Fruit fly (Drosophila melanogaster) whole organism, embryonic: ENCODE data around the gene Gycalpha99B.

Source experiments
- Abd-B ChIP-seq: fragments of 200-800 bp; sonication (Bioruptor generic); optimal IDR thresholded peaks from 2 replicates; lab custom pipeline; 2018; ENCODE audit warnings: missing biosample characterization, mild to moderate bottlenecking, missing genetic modification characterization, moderate library complexity
- Blimp-1 ChIP-seq: fragments of 200-800 bp; sonication (Bioruptor generic); optimal IDR thresholded peaks from 3 replicates; lab custom pipeline; 2018; ENCODE audit warnings: missing biosample characterization, missing genetic modification characterization, mild to moderate bottlenecking, moderate library complexity, missing genetic modification reagents
- Bteb2 ChIP-seq: fragments of 200-800 bp; sonication (Bioruptor generic); optimal IDR thresholded peaks from 2 replicates; lab custom pipeline; 2016; ENCODE audit warnings: missing biosample characterization, missing genetic modification characterization
- CG10321 ChIP-seq: fragments of 200-800 bp; sonication (Bioruptor generic); IDR thresholded peaks from 2 replicates; pipeline ENCODE4 v1.3.6; 2022; ENCODE audit warnings: missing biosample characterization, missing genetic modification characterization
- CG11093 ChIP-seq: fragments of 200-800 bp; sonication (Bioruptor generic); IDR thresholded peaks from 3 replicates; pipeline ENCODE4 v1.3.6; 2022; ENCODE audit warnings: missing biosample characterization, missing genetic modification characterization
- CG12104 ChIP-seq: fragments of 200-800 bp; sonication (Bioruptor generic); optimal IDR thresholded peaks from 3 replicates; lab custom pipeline; 2016; ENCODE audit warnings: missing biosample characterization, missing genetic modification characterization
- CG12769 ChIP-seq: fragments of 200-800 bp; sonication (Bioruptor generic); optimal IDR thresholded peaks from 2 replicates; lab custom pipeline; 2019; ENCODE audit warnings: missing biosample characterization, mild to moderate bottlenecking, missing genetic modification characterization, moderate library complexity
- CG13123 ChIP-seq: fragments of 200-800 bp; sonication (Bioruptor generic); optimal IDR thresholded peaks from 2 replicates; lab custom pipeline; 2016; ENCODE audit warnings: missing biosample characterization, missing genetic modification characterization
- CG14965 ChIP-seq: fragments of 200-800 bp; sonication (Bioruptor generic); optimal IDR thresholded peaks from 2 replicates; lab custom pipeline; 2016; ENCODE audit warnings: missing biosample characterization, missing genetic modification characterization, borderline replicate concordance
- CG17385 ChIP-seq: fragments of 200-800 bp; sonication (Bioruptor generic); optimal IDR thresholded peaks from 3 replicates; lab custom pipeline; 2018; ENCODE audit warnings: missing biosample characterization, mild to moderate bottlenecking, missing genetic modification characterization
- CG1792 ChIP-seq: fragments of 200-800 bp; sonication (Bioruptor generic); optimal IDR thresholded peaks from 2 replicates; lab custom pipeline; 2016; ENCODE audit warnings: missing biosample characterization, missing genetic modification characterization
- CG2120 ChIP-seq: fragments of 200-800 bp; sonication (Bioruptor generic); optimal IDR thresholded peaks from 3 replicates; lab custom pipeline; 2016; ENCODE audit warnings: missing biosample characterization, missing genetic modification characterization
- CG2712 ChIP-seq: fragments of 200-800 bp; optimal IDR thresholded peaks from 3 replicates; lab custom pipeline; 2019; ENCODE audit warnings: missing biosample characterization, mild to moderate bottlenecking, missing genetic modification characterization, moderate library complexity
- CG31365 ChIP-seq: fragments of 200-800 bp; sonication (Bioruptor generic); optimal IDR thresholded peaks from 2 replicates; lab custom pipeline; 2018; ENCODE audit warnings: missing biosample characterization, mild to moderate bottlenecking, missing genetic modification characterization
- CG3838 ChIP-seq: fragments of 200-800 bp; sonication (Bioruptor generic); optimal IDR thresholded peaks from 3 replicates; lab custom pipeline; 2016; ENCODE audit warnings: missing biosample characterization, missing genetic modification characterization
- CG3995 ChIP-seq: fragments of 200-800 bp; sonication (Bioruptor generic); optimal IDR thresholded peaks from 3 replicates; lab custom pipeline; 2016; ENCODE audit warnings: missing biosample characterization, missing genetic modification characterization
- CG6175 ChIP-seq: fragments of 200-800 bp; sonication (Bioruptor generic); IDR thresholded peaks from 3 replicates; pipeline ENCODE4 v1.3.6; 2022; ENCODE audit warnings: missing biosample characterization, missing genetic modification characterization
- CG6272 ChIP-seq: fragments of 200-800 bp; sonication (Bioruptor generic); IDR thresholded peaks from 2 replicates; pipeline ENCODE4 v1.3.6; 2022; ENCODE audit warnings: missing biosample characterization, missing genetic modification characterization
- CG7786 ChIP-seq: fragments of 200-800 bp; sonication (Bioruptor generic); optimal IDR thresholded peaks from 2 replicates; lab custom pipeline; 2016; ENCODE audit warnings: missing biosample characterization, missing genetic modification characterization
- CG7963 ChIP-seq: fragments of 200-800 bp; sonication (Bioruptor generic); IDR thresholded peaks from 3 replicates; pipeline ENCODE4 v1.3.6; 2022; ENCODE audit warnings: missing biosample characterization, missing genetic modification characterization; ENCODE audit not compliant: partially characterized antibody
- CG9609 ChIP-seq: fragments of 200-800 bp; sonication (Bioruptor generic); optimal IDR thresholded peaks from 3 replicates; lab custom pipeline; 2016; ENCODE audit warnings: missing biosample characterization, missing genetic modification characterization
- CG9727 ChIP-seq: fragments of 200-800 bp; sonication (Bioruptor generic); optimal IDR thresholded peaks from 3 replicates; lab custom pipeline; 2017; ENCODE audit warnings: missing biosample characterization, mild to moderate bottlenecking, missing genetic modification characterization
- CoRest ChIP-seq: fragments of 200-800 bp; sonication (Bioruptor generic); optimal IDR thresholded peaks from 3 replicates; lab custom pipeline; 2018; ENCODE audit warnings: missing biosample characterization, mild to moderate bottlenecking, missing genetic modification characterization, moderate library complexity
- Dad ChIP-seq: fragments of 200-800 bp; sonication (Bioruptor generic); optimal IDR thresholded peaks from 3 replicates; lab custom pipeline; 2016; ENCODE audit warnings: missing biosample characterization, missing genetic modification characterization
- Deaf1 ChIP-seq: fragments of 200-800 bp; optimal IDR thresholded peaks from 3 replicates; lab custom pipeline; 2019; ENCODE audit warnings: missing biosample characterization, mild to moderate bottlenecking, missing genetic modification characterization, moderate library complexity
- Dll ChIP-seq: fragments of 200-800 bp; sonication (Bioruptor generic); IDR thresholded peaks from 4 replicates; pipeline ENCODE4 v1.3.6; 2022; ENCODE audit warnings: missing biosample characterization, missing genetic modification characterization; ENCODE audit not compliant: partially characterized antibody
- Dref ChIP-seq: fragments of 200-800 bp; sonication (Bioruptor generic); IDR thresholded peaks from 2 replicates; pipeline ENCODE4 v1.3.6; 2022; ENCODE audit warnings: missing biosample characterization, missing genetic modification characterization
- Hmr ChIP-seq: fragments of 200-800 bp; sonication (Bioruptor generic); optimal IDR thresholded peaks from 3 replicates; lab custom pipeline; 2017; ENCODE audit warnings: mild to moderate bottlenecking, missing biosample characterization, missing genetic modification reagents, missing genetic modification characterization
- Hr39 ChIP-seq: fragments of >200 bp; optimal IDR thresholded peaks from 2 replicates; lab custom pipeline; 2017
- Kr ChIP-seq: fragments of 200-800 bp; sonication (Bioruptor generic); optimal IDR thresholded peaks from 2 replicates; lab custom pipeline; 2017; ENCODE audit warnings: missing biosample characterization, mild to moderate bottlenecking, missing genetic modification characterization
- MESR4 ChIP-seq: fragments of 200-800 bp; sonication (Bioruptor generic); optimal IDR thresholded peaks from 2 replicates; lab custom pipeline; 2018; ENCODE audit warnings: missing biosample characterization, mild to moderate bottlenecking, missing genetic modification characterization, moderate library complexity
- NC2α ChIP-seq: fragments of 200-800 bp; sonication (Bioruptor generic); optimal IDR thresholded peaks from 2 replicates; lab custom pipeline; 2016; ENCODE audit warnings: missing biosample characterization, missing genetic modification characterization
- NFAT ChIP-seq: fragments of 200-800 bp; sonication (Bioruptor generic); IDR thresholded peaks from 2 replicates; pipeline ENCODE4 v1.3.6; 2022; ENCODE audit warnings: missing biosample characterization, missing genetic modification characterization
- Nf-YA ChIP-seq: fragments of 200-800 bp; sonication (Bioruptor generic); IDR thresholded peaks from 2 replicates; pipeline ENCODE4 v1.3.6; 2022; ENCODE audit warnings: missing biosample characterization, missing genetic modification characterization
- Rfx ChIP-seq: fragments of 200-800 bp; sonication (Bioruptor generic); IDR thresholded peaks from 2 replicates; pipeline ENCODE4 v1.3.6; 2022; ENCODE audit warnings: missing biosample characterization, missing genetic modification characterization
- Six4 ChIP-seq: fragments of 200-800 bp; sonication (Bioruptor generic); optimal IDR thresholded peaks from 2 replicates; lab custom pipeline; 2016; ENCODE audit warnings: missing biosample characterization, missing genetic modification characterization
- Spps ChIP-seq: fragments of 200-800 bp; sonication (Bioruptor generic); optimal IDR thresholded peaks from 2 replicates; lab custom pipeline; 2018; ENCODE audit warnings: missing biosample characterization, mild to moderate bottlenecking, missing genetic modification characterization
- br ChIP-seq: fragments of >200 bp; optimal IDR thresholded peaks from 2 replicates; lab custom pipeline; 2017
- chinmo ChIP-seq: fragments of 200-800 bp; sonication (Bioruptor generic); IDR thresholded peaks from 4 replicates; pipeline ENCODE4 v1.3.6; 2022; ENCODE audit warnings: missing biosample characterization, missing genetic modification characterization; ENCODE audit not compliant: partially characterized antibody
- gfzf ChIP-seq: fragments of 200-800 bp; sonication (Bioruptor generic); optimal IDR thresholded peaks from 2 replicates; lab custom pipeline; 2016; ENCODE audit warnings: missing biosample characterization, mild to moderate bottlenecking, missing genetic modification characterization, moderate library complexity
- gt ChIP-seq: fragments of 200-800 bp; sonication (Bioruptor generic); IDR thresholded peaks from 2 replicates; pipeline ENCODE4 v1.3.6; 2022; ENCODE audit warnings: missing biosample characterization, missing genetic modification characterization
- kay ChIP-seq: fragments of 200-800 bp; sonication (Bioruptor generic); optimal IDR thresholded peaks from 2 replicates; lab custom pipeline; 2016; ENCODE audit warnings: missing biosample characterization, missing genetic modification characterization
- maf-S ChIP-seq: fragments of 200-800 bp; sonication (Bioruptor generic); optimal IDR thresholded peaks from 2 replicates; lab custom pipeline; 2016; ENCODE audit warnings: missing biosample characterization, missing genetic modification characterization
- otp ChIP-seq: fragments of 200-800 bp; sonication (Bioruptor generic); IDR thresholded peaks from 3 replicates; pipeline ENCODE4, ENCODE4 v1.3.6; 2022; ENCODE audit warnings: missing biosample characterization, missing genetic modification characterization
- prd ChIP-seq, 3 experiments: fragments of >200 bp in 2 of 3; fragments of 200-800 bp in 1 of 3; sonication (Bioruptor generic) in 1 of 3; optimal IDR thresholded peaks in 2 of 3; IDR thresholded peaks in 1 of 3; 2 replicates in 2 of 3; 3 replicates in 1 of 3; pipeline versions ENCODE4 v1.3.6 to Lab custom; 2017 to 2022; ENCODE audit warnings: missing biosample characterization in 1 of 3, missing genetic modification characterization in 1 of 3
- row ChIP-seq: fragments of 200-800 bp; sonication (Bioruptor generic); IDR thresholded peaks from 3 replicates; pipeline ENCODE4 v1.3.6; 2022; ENCODE audit warnings: missing biosample characterization, missing genetic modification characterization
- sens-2 ChIP-seq: fragments of 200-800 bp; sonication (Bioruptor generic); IDR thresholded peaks from 2 replicates; pipeline ENCODE4 v1.3.6; 2022; ENCODE audit warnings: missing biosample characterization, missing genetic modification characterization
- seq ChIP-seq: fragments of 200-800 bp; sonication (Bioruptor generic); IDR thresholded peaks from 2 replicates; pipeline ENCODE4 v1.3.6; 2022; ENCODE audit warnings: missing biosample characterization, missing genetic modification characterization
- so ChIP-seq: fragments of 200-800 bp; sonication (Bioruptor generic); IDR thresholded peaks from 3 replicates; pipeline ENCODE4 v1.3.6; 2022; ENCODE audit warnings: missing biosample characterization, missing genetic modification characterization
- sug ChIP-seq: fragments of 200-800 bp; optimal IDR thresholded peaks from 2 replicates; lab custom pipeline; 2019; ENCODE audit warnings: missing biosample characterization, mild to moderate bottlenecking, missing genetic modification characterization, moderate library complexity
- tup ChIP-seq: fragments of 200-800 bp; sonication (Bioruptor generic); optimal IDR thresholded peaks from 2 replicates; lab custom pipeline; 2016; ENCODE audit warnings: missing biosample characterization, mild to moderate bottlenecking, missing genetic modification characterization, moderate library complexity
- wek ChIP-seq: fragments of 200-800 bp; sonication (Bioruptor generic); optimal IDR thresholded peaks from 3 replicates; lab custom pipeline; 2018; ENCODE audit warnings: missing biosample characterization, mild to moderate bottlenecking, missing genetic modification characterization, moderate library complexity

Gycalpha99B gene

dm6 chr3R:29690539-29690852, 8.2 kb downstream of the Gycalpha99B start (continued):
- TF ChIP-seq CG7786, result peak; percentile 20
- no peak for TF ChIP-seq CG13123
- TF ChIP-seq CoRest (tag; lab: Kevin White, UChicago), result peak; percentile 48
- TF ChIP-seq CG12104 (GFP tag; lab: Kevin White, UChicago), result no peak
- no peak for TF ChIP-seq Kr (GFP tag; lab: Kevin White, UChicago)
- no peak for TF ChIP-seq CG6175 (GFP tag; lab: Robert Waterston, UW)
- no peak for TF ChIP-seq CG17385 (GFP tag; lab: Kevin White, UChicago)
- TF ChIP-seq sens-2 (GFP tag; lab: Robert Waterston, UW), result no peak
- no peak for TF ChIP-seq chinmo (GFP tag; lab: Robert Waterston, UW)
- TF ChIP-seq sug (tag; lab: Kevin White, UChicago), result no peak
- TF ChIP-seq otp, result no peak
- TF ChIP-seq Blimp-1 (GFP tag; lab: Kevin White, UChicago), result peak; percentile 67
- no peak for TF ChIP-seq so (GFP tag; lab: Robert Waterston, UW)
- no peak for TF ChIP-seq Deaf1 (tag; lab: Kevin White, UChicago)
- peak; percentile 51 for TF ChIP-seq Abd-B (GFP tag; lab: Kevin White, UChicago)
- no peak for TF ChIP-seq CG31365 (tag; lab: Kevin White, UChicago)
- no peak for TF ChIP-seq NC2α (GFP tag; lab: Kevin White, UChicago)
- peak; percentile 36 for TF ChIP-seq Spps (tag; lab: Kevin White, UChicago)
- TF ChIP-seq CG10321 (GFP tag; lab: Robert Waterston, UW), result no peak
- TF ChIP-seq maf-S, result no peak
- peak; percentile 0 for TF ChIP-seq CG2120 (GFP tag; lab: Kevin White, UChicago)
- no peak for TF ChIP-seq seq (GFP tag; lab: Robert Waterston, UW)
- no peak; the same call in 1 of the 2 replicates for TF ChIP-seq Rfx (GFP tag; lab: Robert Waterston, UW)
- no peak for TF ChIP-seq CG1792 (GFP tag; lab: Kevin White, UChicago)
- peak; percentile 54 for TF ChIP-seq CG2712 (tag; lab: Kevin White, UChicago)
- TF ChIP-seq Nf-YA (GFP tag; lab: Robert Waterston, UW), result no peak
- no peak for TF ChIP-seq kay (GFP tag; lab: Kevin White, UChicago)
- TF ChIP-seq CG11093 (GFP tag; lab: Robert Waterston, UW), result no peak
- no peak for TF ChIP-seq Bteb2 (GFP tag; lab: Kevin White, UChicago)
- no peak for TF ChIP-seq CG6272 (GFP tag; lab: Robert Waterston, UW)
- TF ChIP-seq MESR4 (GFP tag; lab: Kevin White, UChicago), result no peak
- TF ChIP-seq CG3838, result no peak
- TF ChIP-seq Dad (GFP tag; lab: Kevin White, UChicago), result no peak
- no peak for TF ChIP-seq CG7963 (GFP tag; lab: Robert Waterston, UW)
- no peak for TF ChIP-seq Dref (GFP tag; lab: Robert Waterston, UW)
- TF ChIP-seq CG14965 (GFP tag; lab: Kevin White, UChicago), result no peak
- TF ChIP-seq Six4 (GFP tag; lab: Kevin White, UChicago), result peak; percentile 7
- no peak for TF ChIP-seq prd (optimal IDR thresholded peaks at IDR 0.05; lab: Kevin White, UChicago)
- TF ChIP-seq prd (GFP tag; IDR thresholded peaks at IDR 0.05; lab: Robert Waterston, UW), result peak; percentile 36; the same call in 1 of the 3 replicates
- no peak for TF ChIP-seq Dll (GFP tag; lab: Robert Waterston, UW)
- no peak for TF ChIP-seq CG9609 (GFP tag; lab: Kevin White, UChicago)
- TF ChIP-seq tup, result no peak
- TF ChIP-seq Hmr (GFP tag; lab: Kevin White, UChicago), result peak; percentile 24
- TF ChIP-seq NFAT, result no peak
- no peak for TF ChIP-seq wek (GFP tag; lab: Kevin White, UChicago)
- no peak for TF ChIP-seq CG12769 (tag; lab: Kevin White, UChicago)
- TF ChIP-seq gt (GFP tag; lab: Robert Waterston, UW), result no peak
- TF ChIP-seq CG9727 (GFP tag; lab: Kevin White, UChicago), result peak; percentile 33
- TF ChIP-seq gfzf (GFP tag; lab: Kevin White, UChicago), result no peak
- no peak for TF ChIP-seq Hr39
- TF ChIP-seq br (lab: Kevin White, UChicago), result no peak
- peak; percentile 68 for TF ChIP-seq row
- TF ChIP-seq CG3995 (GFP tag; lab: Kevin White, UChicago), result no peak
